Fruit fly (Drosophila melanogaster) whole organism, embryonic: Measurements from ENCODE around the gene Cyp303a1.
A peak's percentile ranks its signal among the peaks of the same experiment; 100 is the strongest.

Source experiments
- Atf3 ChIP-seq: fragments of 200-800 bp; sonication (Bioruptor generic); optimal IDR thresholded peaks from 3 replicates; lab custom pipeline; 2016; ENCODE audit warnings: missing biosample characterization, missing genetic modification characterization
- Awh ChIP-seq: fragments of 200-800 bp; sonication (Bioruptor generic); IDR thresholded peaks from 2 replicates; pipeline ENCODE4, ENCODE4 v1.3.6; 2022; ENCODE audit warnings: missing biosample characterization, missing genetic modification characterization
- B-H2 ChIP-seq: fragments of 200-800 bp; sonication (Bioruptor generic); optimal IDR thresholded peaks from 2 replicates; lab custom pipeline; 2018; ENCODE audit warnings: missing biosample characterization, mild to moderate bottlenecking, missing genetic modification characterization
- CG10462 ChIP-seq: fragments of 200-800 bp; sonication (Bioruptor generic); optimal IDR thresholded peaks from 2 replicates; lab custom pipeline; 2016; ENCODE audit warnings: missing biosample characterization, missing genetic modification characterization
- CG10565 ChIP-seq: fragments of 200-800 bp; sonication (Bioruptor generic); optimal IDR thresholded peaks from 3 replicates; lab custom pipeline; 2016; ENCODE audit warnings: missing biosample characterization, mild to moderate bottlenecking, missing genetic modification characterization
- CG11398 ChIP-seq: fragments of 200-800 bp; sonication (Bioruptor generic); optimal IDR thresholded peaks from 2 replicates; lab custom pipeline; 2016; ENCODE audit warnings: missing biosample characterization, missing genetic modification characterization
- CG11504 ChIP-seq: fragments of 200-800 bp; sonication (Bioruptor generic); optimal IDR thresholded peaks from 3 replicates; lab custom pipeline; 2019; ENCODE audit warnings: missing biosample characterization, mild to moderate bottlenecking, missing genetic modification characterization, moderate library complexity
- CG13287 ChIP-seq: fragments of 200-800 bp; sonication (Bioruptor generic); IDR thresholded peaks from 2 replicates; pipeline ENCODE4 v1.3.6; 2022; ENCODE audit warnings: missing biosample characterization, missing genetic modification characterization; ENCODE audit not compliant: partially characterized antibody
- CG15073 ChIP-seq: fragments of 200-800 bp; sonication (Bioruptor generic); optimal IDR thresholded peaks from 2 replicates; lab custom pipeline; 2016; ENCODE audit warnings: missing biosample characterization, missing genetic modification characterization
- CG15269 ChIP-seq: fragments of 200-800 bp; sonication (Bioruptor generic); optimal IDR thresholded peaks from 2 replicates; lab custom pipeline; 2018; ENCODE audit warnings: missing biosample characterization, mild to moderate bottlenecking, missing genetic modification characterization, moderate library complexity
- CG17328 ChIP-seq: fragments of 200-800 bp; sonication (Bioruptor generic); IDR thresholded peaks from 2 replicates; pipeline ENCODE4 v1.3.6; 2022; ENCODE audit warnings: missing biosample characterization, missing genetic modification characterization
- CG17359 ChIP-seq: fragments of 200-800 bp; sonication (Bioruptor generic); optimal IDR thresholded peaks from 3 replicates; lab custom pipeline; 2018; ENCODE audit warnings: missing biosample characterization, mild to moderate bottlenecking, missing genetic modification characterization, moderate library complexity
- CG17829 ChIP-seq: fragments of 200-800 bp; optimal IDR thresholded peaks from 2 replicates; lab custom pipeline; 2019; ENCODE audit warnings: missing biosample characterization, mild to moderate bottlenecking, missing genetic modification characterization, moderate library complexity
- CG18599 ChIP-seq: fragments of 200-800 bp; sonication (Bioruptor generic); optimal IDR thresholded peaks from 3 replicates; lab custom pipeline; 2017; ENCODE audit warnings: missing biosample characterization, missing genetic modification characterization, mild to moderate bottlenecking, moderate library complexity, missing genetic modification reagents
- CG2712 ChIP-seq: fragments of 200-800 bp; optimal IDR thresholded peaks from 3 replicates; lab custom pipeline; 2019; ENCODE audit warnings: missing biosample characterization, mild to moderate bottlenecking, missing genetic modification characterization, moderate library complexity
- CG32532 ChIP-seq: fragments of 200-800 bp; sonication (Bioruptor generic); IDR thresholded peaks from 2 replicates; pipeline ENCODE4 v1.3.6; 2022; ENCODE audit warnings: missing biosample characterization, missing genetic modification characterization
- CG34224 ChIP-seq: fragments of 200-800 bp; sonication (Bioruptor generic); IDR thresholded peaks from 3 replicates; pipeline ENCODE4 v1.3.6; 2022; ENCODE audit warnings: missing biosample characterization, missing genetic modification characterization; ENCODE audit not compliant: partially characterized antibody
- CG34422 ChIP-seq: fragments of 200-800 bp; sonication (Bioruptor generic); IDR thresholded peaks from 3 replicates; pipeline ENCODE4 v1.3.6; 2022; ENCODE audit warnings: missing biosample characterization, missing genetic modification characterization
- CG4282 ChIP-seq: fragments of 200-800 bp; sonication (Bioruptor generic); optimal IDR thresholded peaks from 2 replicates; lab custom pipeline; 2016; ENCODE audit warnings: missing biosample characterization, missing genetic modification characterization
- CG4730 ChIP-seq: fragments of 200-800 bp; sonication (Bioruptor generic); IDR thresholded peaks from 2 replicates; pipeline ENCODE4 v1.3.6; 2022; ENCODE audit warnings: missing biosample characterization, missing genetic modification characterization
- CG4854 ChIP-seq: fragments of 200-800 bp; sonication (Bioruptor generic); optimal IDR thresholded peaks from 2 replicates; lab custom pipeline; 2016; ENCODE audit warnings: missing biosample characterization, missing genetic modification characterization, inconsistent platforms
- CG7372 ChIP-seq: fragments of 200-800 bp; sonication (Bioruptor generic); IDR thresholded peaks from 2 replicates; pipeline ENCODE4 v1.3.6; 2022; ENCODE audit warnings: missing biosample characterization, missing genetic modification characterization
- CG8281 ChIP-seq: fragments of 200-800 bp; sonication (Bioruptor generic); optimal IDR thresholded peaks from 2 replicates; lab custom pipeline; 2018; ENCODE audit warnings: missing biosample characterization, mild to moderate bottlenecking, missing genetic modification characterization, moderate library complexity
- Camta ChIP-seq: fragments of 200-800 bp; sonication (Bioruptor generic); optimal IDR thresholded peaks from 2 replicates; lab custom pipeline; 2016; ENCODE audit warnings: missing biosample characterization, missing genetic modification characterization
- Dek ChIP-seq: fragments of 200-800 bp; sonication (Bioruptor generic); optimal IDR thresholded peaks from 3 replicates; lab custom pipeline; 2019; ENCODE audit warnings: missing biosample characterization, mild to moderate bottlenecking, missing genetic modification characterization, moderate library complexity
- Drgx ChIP-seq: fragments of 200-800 bp; sonication (Bioruptor generic); IDR thresholded peaks from 2 replicates; pipeline ENCODE4 v1.3.6; 2022; ENCODE audit warnings: missing biosample characterization, missing genetic modification characterization
- Elba2 ChIP-seq: fragments of 200-800 bp; sonication (Bioruptor generic); optimal IDR thresholded peaks from 3 replicates; lab custom pipeline; 2016; ENCODE audit warnings: missing biosample characterization, missing genetic modification characterization
- Fer2 ChIP-seq: fragments of 200-800 bp; sonication (Bioruptor generic); optimal IDR thresholded peaks from 2 replicates; lab custom pipeline; 2018; ENCODE audit warnings: missing biosample characterization, mild to moderate bottlenecking, missing genetic modification characterization, moderate library complexity
- Rx ChIP-seq: fragments of 200-800 bp; sonication (Bioruptor generic); IDR thresholded peaks from 2 replicates; pipeline ENCODE4 v1.3.6; 2022; ENCODE audit warnings: missing biosample characterization, missing genetic modification characterization
- ara ChIP-seq: fragments of 200-800 bp; sonication (Bioruptor generic); IDR thresholded peaks from 2 replicates; pipeline ENCODE4 v1.3.6; 2022; ENCODE audit warnings: missing biosample characterization, missing genetic modification characterization
- chn ChIP-seq: fragments of 200-800 bp; sonication (Bioruptor generic); optimal IDR thresholded peaks from 2 replicates; lab custom pipeline; 2016; ENCODE audit warnings: missing biosample characterization, missing genetic modification characterization
- ci ChIP-seq: fragments of 200-800 bp; sonication (Bioruptor generic); IDR thresholded peaks from 3 replicates; pipeline ENCODE4 v1.3.6; 2022; ENCODE audit warnings: missing biosample characterization, missing genetic modification characterization
- crol ChIP-seq: fragments of 200-800 bp; sonication (Bioruptor generic); IDR thresholded peaks from 2 replicates; pipeline ENCODE4 v1.3.6; 2022; ENCODE audit warnings: missing biosample characterization, missing genetic modification characterization
- danr ChIP-seq: fragments of 200-800 bp; sonication (Bioruptor generic); IDR thresholded peaks from 2 replicates; pipeline ENCODE4 v1.3.6; 2022; ENCODE audit warnings: missing biosample characterization, missing genetic modification characterization
- h ChIP-seq: fragments of >200 bp; optimal IDR thresholded peaks from 2 replicates; lab custom pipeline; 2017
- hkb ChIP-seq, 2 experiments: fragments of 200-800 bp in 1 of 2; fragments of >200 bp in 1 of 2; sonication (Bioruptor generic) in 1 of 2; IDR thresholded peaks in 1 of 2; optimal IDR thresholded peaks in 1 of 2; 2 replicates each; pipeline versions ENCODE4 v1.3.6 to Lab custom; 2017 to 2022; ENCODE audit warnings: missing biosample characterization in 1 of 2, missing genetic modification characterization in 1 of 2
- knrl ChIP-seq: fragments of 200-800 bp; sonication (Bioruptor generic); IDR thresholded peaks from 3 replicates; pipeline ENCODE4 v1.3.6; 2022; ENCODE audit warnings: missing biosample characterization, missing genetic modification characterization; ENCODE audit not compliant: partially characterized antibody
- lbe ChIP-seq: fragments of 200-800 bp; sonication (Bioruptor generic); optimal IDR thresholded peaks from 2 replicates; lab custom pipeline; 2016; ENCODE audit warnings: missing biosample characterization, mild to moderate bottlenecking, missing genetic modification characterization
- lola ChIP-seq, 3 experiments: fragments of >200 bp in 2 of 3; fragments of 200-800 bp in 1 of 3; sonication (Bioruptor generic) in 1 of 3; optimal IDR thresholded peaks; 2 replicates each; lab custom pipeline; 2017 to 2019; ENCODE audit warnings: missing biosample characterization in 3 of 3, missing genetic modification characterization in 3 of 3, mild to moderate bottlenecking in 1 of 3, moderate library complexity in 1 of 3
- mirr ChIP-seq: fragments of 200-800 bp; sonication (Bioruptor generic); optimal IDR thresholded peaks from 3 replicates; lab custom pipeline; 2018; ENCODE audit warnings: missing biosample characterization, mild to moderate bottlenecking, missing genetic modification characterization
- oc ChIP-seq: fragments of 200-800 bp; sonication (Bioruptor generic); optimal IDR thresholded peaks from 2 replicates; lab custom pipeline; 2018; ENCODE audit warnings: missing biosample characterization, mild to moderate bottlenecking, missing genetic modification characterization, moderate library complexity
- pum ChIP-seq: fragments of 200-800 bp; sonication (Bioruptor generic); optimal IDR thresholded peaks from 2 replicates; lab custom pipeline; 2016; ENCODE audit warnings: missing biosample characterization, missing genetic modification characterization
- ranshi ChIP-seq: fragments of 200-800 bp; sonication (Bioruptor generic); IDR thresholded peaks from 2 replicates; pipeline ENCODE4 v1.3.6; 2022; ENCODE audit warnings: missing biosample characterization, missing genetic modification characterization
- scrt ChIP-seq: fragments of 200-800 bp; sonication (Bioruptor generic); optimal IDR thresholded peaks from 2 replicates; lab custom pipeline; 2018; ENCODE audit warnings: missing biosample characterization, mild to moderate bottlenecking, missing genetic modification characterization, moderate library complexity
- shn ChIP-seq: fragments of 200-800 bp; sonication (Bioruptor generic); optimal IDR thresholded peaks from 3 replicates; lab custom pipeline; 2016; ENCODE audit warnings: missing biosample characterization, missing genetic modification characterization
- so ChIP-seq: fragments of 200-800 bp; sonication (Bioruptor generic); IDR thresholded peaks from 3 replicates; pipeline ENCODE4 v1.3.6; 2022; ENCODE audit warnings: missing biosample characterization, missing genetic modification characterization
- sr ChIP-seq: fragments of 200-800 bp; sonication (Bioruptor generic); IDR thresholded peaks from 3 replicates; pipeline ENCODE4 v1.3.6; 2022; ENCODE audit warnings: missing biosample characterization, missing genetic modification characterization
- stc ChIP-seq: fragments of 200-800 bp; sonication (Bioruptor generic); IDR thresholded peaks from 2 replicates; pipeline ENCODE4 v1.3.6; 2022; ENCODE audit warnings: missing biosample characterization, missing genetic modification characterization
- tgo ChIP-seq: fragments of 200-800 bp; sonication (Bioruptor generic); IDR thresholded peaks from 3 replicates; pipeline ENCODE4 v1.3.6; 2022; ENCODE audit warnings: missing biosample characterization, missing genetic modification characterization
- tup ChIP-seq: fragments of 200-800 bp; sonication (Bioruptor generic); optimal IDR thresholded peaks from 2 replicates; lab custom pipeline; 2016; ENCODE audit warnings: missing biosample characterization, mild to moderate bottlenecking, missing genetic modification characterization, moderate library complexity

Gene Cyp303a1

dm6 chr2L:16324833-16325232 is 30.9 kb downstream of the Cyp303a1 start (continued):
- TF ChIP-seq scrt (GFP tag; lab: Kevin White, UChicago) (peak; percentile 82), Camta (no peak), tgo (GFP tag; lab: Robert Waterston, UW) (no peak), CG15073 (GFP tag; lab: Kevin White, UChicago) (no peak), CG11398 (GFP tag; lab: Kevin White, UChicago) (no peak), chn (GFP tag; lab: Kevin White, UChicago) (no peak), oc (peak; percentile 19), Rx (no peak), CG4282 (GFP tag; lab: Kevin White, UChicago) (no peak), ci (peak; percentile 72; the same call in 2 of the 3 replicates), CG34422 (GFP tag; lab: Robert Waterston, UW) (peak; percentile 70; the same call in 2 of the 3 replicates), Awh (GFP tag; lab: Robert Waterston, UW) (no peak), CG4730 (no peak), knrl (GFP tag; lab: Robert Waterston, UW) (no peak), CG17328 (GFP tag; lab: Robert Waterston, UW) (no peak), lbe (GFP tag; lab: Kevin White, UChicago) (peak; percentile 59), pum (GFP tag; lab: Kevin White, UChicago) (no peak), mirr (GFP tag; lab: Kevin White, UChicago) (peak; percentile 1), CG11504 (tag; lab: Kevin White, UChicago) (peak; percentile 11), CG34224 (no peak), ranshi (0 out of 2 replicates have a peak, but pooled peaks have one; percentile 10), CG17359 (no peak), CG18599 (GFP tag; lab: Kevin White, UChicago) (no peak), CG10462 (GFP tag; lab: Kevin White, UChicago) (no peak), ara (GFP tag; lab: Robert Waterston, UW) (peak; percentile 54), Drgx (no peak), CG2712 (tag; lab: Kevin White, UChicago) (no peak), shn (no peak)
- TF ChIP-seq, all 482 proteins: peak for 43

- TF ChIP-seq danr (GFP tag; lab: Robert Waterston, UW) (peak; percentile 74), stc (GFP tag; lab: Robert Waterston, UW) (peak; percentile 88), Dek (tag; lab: Kevin White, UChicago) (peak; percentile 92), Atf3 (GFP tag; lab: Kevin White, UChicago) (peak; percentile 91), CG2712 (tag; lab: Kevin White, UChicago) (peak; percentile 95), crol (GFP tag; lab: Robert Waterston, UW) (no peak; the same call in none of the 2 replicates), hkb (optimal IDR thresholded peaks at IDR 0.05; lab: Kevin White, UChicago) (no peak), hkb (GFP tag; IDR thresholded peaks at IDR 0.05; lab: Robert Waterston, UW) (peak; percentile 92), CG15269 (tag; lab: Kevin White, UChicago) (peak; percentile 89), CG32532 (GFP tag; lab: Robert Waterston, UW) (peak; percentile 94), B-H2 (GFP tag; lab: Kevin White, UChicago) (peak; percentile 89), Elba2 (peak; percentile 54), sr (GFP tag; lab: Robert Waterston, UW) (peak; percentile 25; the same call in 1 of the 3 replicates), lola (GFP tag; optimal IDR thresholded peaks at IDR 0.05; lab: Kevin White, UChicago) (peak in 1 of 3 experiments; percentile 90), CG8281 (tag; lab: Kevin White, UChicago) (peak; percentile 68), Fer2 (tag; lab: Kevin White, UChicago) (peak; percentile 76), tup (GFP tag; lab: Kevin White, UChicago) (peak; percentile 89), so (GFP tag; lab: Robert Waterston, UW) (peak; percentile 92), CG17829 (tag; lab: Kevin White, UChicago) (peak; percentile 95), CG10565 (GFP tag; lab: Kevin White, UChicago) (peak; percentile 50), CG7372 (GFP tag; lab: Robert Waterston, UW) (peak; percentile 84), h (lab: Kevin White, UChicago) (no peak), CG13287 (GFP tag; lab: Robert Waterston, UW) (peak; percentile 68), CG4854 (GFP tag; lab: Kevin White, UChicago) (peak; percentile 85)
These were observed 31.7 kb downstream of the Cyp303a1 start, which contains the start of gene cact for dm6 chr2L:16325515-16326257. TSS of gene cact (minus strand) at chr2L:16326207.
